Comparison of ENCODE assay signal across 1 fruit fly cellular context in the genomic region with DNA sequence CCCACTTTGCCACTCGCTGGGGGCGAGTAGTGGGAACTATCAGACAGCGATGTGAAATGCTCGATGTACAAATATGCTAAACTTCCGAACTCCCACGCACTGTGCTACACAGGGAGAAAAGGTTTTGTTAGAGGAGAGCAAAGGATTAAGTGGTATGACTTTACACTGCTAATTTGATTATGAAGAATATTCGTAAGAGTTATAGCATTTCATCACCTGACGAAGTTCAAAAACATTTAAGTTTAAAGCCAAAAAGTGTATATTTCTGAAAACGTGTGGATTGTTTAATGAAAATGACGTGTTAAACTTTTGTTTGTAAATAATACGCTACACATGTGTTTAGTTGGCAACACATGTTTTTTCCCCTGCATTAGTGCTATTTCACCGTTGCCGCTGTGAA.
TF ChIP-seq lines count a peak whose summit lies in the region.

No protein-coding gene starts in this region.

TF ChIP-seq in whole organism, embryonic, 481 proteins besides CTCF, POLR2A, EP300 and RAD21 (continued from another document and continues in another):
- TF ChIP-seq CG10565 (GFP tag; optimal IDR thresholded peaks at IDR 0.05; lab: Kevin White, UChicago) = no peak
- no peak for TF ChIP-seq CG8478 (optimal IDR thresholded peaks at IDR 0.05; lab: Kevin White, UChicago)
- peak; percentile 13 for TF ChIP-seq CG13424 (tag; optimal IDR thresholded peaks at IDR 0.05; lab: Kevin White, UChicago)
- TF ChIP-seq onecut (GFP tag; IDR thresholded peaks at IDR 0.05; lab: Robert Waterston, UW) = no peak
- TF ChIP-seq emc (GFP tag; optimal IDR thresholded peaks at IDR 0.05; lab: Kevin White, UChicago) = no peak
- TF ChIP-seq Fer3 (tag; optimal IDR thresholded peaks at IDR 0.05; lab: Kevin White, UChicago) = no peak
- TF ChIP-seq ewg (GFP tag; optimal IDR thresholded peaks at IDR 0.05; lab: Kevin White, UChicago) = no peak
- TF ChIP-seq mirr (GFP tag; optimal IDR thresholded peaks at IDR 0.05; lab: Kevin White, UChicago) = no peak
- no peak for TF ChIP-seq CG4820 (GFP tag; optimal IDR thresholded peaks at IDR 0.05; lab: Kevin White, UChicago)
- TF ChIP-seq CG14441 (GFP tag; IDR thresholded peaks at IDR 0.05; lab: Robert Waterston, UW) = no peak
- no peak for TF ChIP-seq D (optimal IDR thresholded peaks at IDR 0.05; lab: Kevin White, UChicago)
- TF ChIP-seq D (GFP tag; optimal IDR thresholded peaks at IDR 0.05; lab: Kevin White, UChicago) = no peak
- no peak for TF ChIP-seq CG7786 (GFP tag; optimal IDR thresholded peaks at IDR 0.05; lab: Kevin White, UChicago)
- TF ChIP-seq ken (GFP tag; IDR thresholded peaks at IDR 0.05; lab: Robert Waterston, UW) = no peak
- no peak for TF ChIP-seq CG8765 (GFP tag; IDR thresholded peaks at IDR 0.05; lab: Robert Waterston, UW)
- TF ChIP-seq CG9932 (GFP tag; IDR thresholded peaks at IDR 0.05; lab: Robert Waterston, UW) = no peak
- TF ChIP-seq HLH3B (GFP tag; IDR thresholded peaks at IDR 0.05; lab: Robert Waterston, UW) = no peak
- no peak for TF ChIP-seq B-H1 (GFP tag; IDR thresholded peaks at IDR 0.05; lab: Robert Waterston, UW)
- no peak for TF ChIP-seq p53 (GFP tag; optimal IDR thresholded peaks at IDR 0.05; lab: Kevin White, UChicago)
- peak; percentile 77 for TF ChIP-seq Med (GFP tag; lab: Kevin White, UChicago)
- no peak for TF ChIP-seq trem (tag; optimal IDR thresholded peaks at IDR 0.05; lab: Kevin White, UChicago)
- no peak for TF ChIP-seq CG10654 (GFP tag; optimal IDR thresholded peaks at IDR 0.05; lab: Kevin White, UChicago)
- TF ChIP-seq insv (GFP tag; optimal IDR thresholded peaks at IDR 0.05; lab: Kevin White, UChicago) = no peak
- no peak for TF ChIP-seq fd96Cb (tag; optimal IDR thresholded peaks at IDR 0.05; lab: Kevin White, UChicago)
- TF ChIP-seq salm (tag; optimal IDR thresholded peaks at IDR 0.05; lab: Kevin White, UChicago) = no peak
- TF ChIP-seq CG12104 (GFP tag; optimal IDR thresholded peaks at IDR 0.05; lab: Kevin White, UChicago) = no peak
- no peak for TF ChIP-seq Lpt (GFP tag; optimal IDR thresholded peaks at IDR 0.05; lab: Kevin White, UChicago)
- TF ChIP-seq Scr (GFP tag; IDR thresholded peaks at IDR 0.05; lab: Robert Waterston, UW; ENCODE audit: partially characterized antibody) = no peak
- peak; percentile 13 for TF ChIP-seq Hmr (GFP tag; optimal IDR thresholded peaks at IDR 0.05; lab: Kevin White, UChicago)
- TF ChIP-seq HmgD (GFP tag; optimal IDR thresholded peaks at IDR 0.05; lab: Kevin White, UChicago) = no peak
- TF ChIP-seq tll (GFP tag; optimal IDR thresholded peaks at IDR 0.05; lab: Kevin White, UChicago) = no peak
- TF ChIP-seq CG10321 (GFP tag; IDR thresholded peaks at IDR 0.05; lab: Robert Waterston, UW) = no peak
- peak; percentile 15 for TF ChIP-seq CoRest (tag; optimal IDR thresholded peaks at IDR 0.05; lab: Kevin White, UChicago)
- TF ChIP-seq Antp (GFP tag; optimal IDR thresholded peaks at IDR 0.05; lab: Kevin White, UChicago) = no peak
- no peak for TF ChIP-seq trh (GFP tag; optimal IDR thresholded peaks at IDR 0.05; lab: Kevin White, UChicago)
- no peak for TF ChIP-seq pho (GFP tag; optimal IDR thresholded peaks at IDR 0.05; lab: Kevin White, UChicago)
- TF ChIP-seq CG12659 (GFP tag; optimal IDR thresholded peaks at IDR 0.05; lab: Kevin White, UChicago) = no peak
- TF ChIP-seq CG2202 (tag; optimal IDR thresholded peaks at IDR 0.05; lab: Kevin White, UChicago) = no peak
- no peak for TF ChIP-seq CG16815 (GFP tag; optimal IDR thresholded peaks at IDR 0.05; lab: Kevin White, UChicago)
- no peak for TF ChIP-seq maf-S (GFP tag; optimal IDR thresholded peaks at IDR 0.05; lab: Kevin White, UChicago)
- TF ChIP-seq disco-r (GFP tag; optimal IDR thresholded peaks at IDR 0.05; lab: Kevin White, UChicago) = no peak
- no peak for TF ChIP-seq CG17829 (tag; optimal IDR thresholded peaks at IDR 0.05; lab: Kevin White, UChicago)
- TF ChIP-seq tx (GFP tag; optimal IDR thresholded peaks at IDR 0.05; lab: Kevin White, UChicago) = no peak
- TF ChIP-seq cwo (GFP tag; optimal IDR thresholded peaks at IDR 0.05; lab: Kevin White, UChicago) = peak; percentile 15
- no peak for TF ChIP-seq nerfin-1 (tag; optimal IDR thresholded peaks at IDR 0.05; lab: Kevin White, UChicago)
- no peak for TF ChIP-seq wor (GFP tag; IDR thresholded peaks at IDR 0.05; lab: Robert Waterston, UW)
- TF ChIP-seq HLH54F (GFP tag; optimal IDR thresholded peaks at IDR 0.05; lab: Kevin White, UChicago) = no peak
- no peak for TF ChIP-seq CG3838 (GFP tag; optimal IDR thresholded peaks at IDR 0.05; lab: Kevin White, UChicago)
- TF ChIP-seq CG6683 (GFP tag; optimal IDR thresholded peaks at IDR 0.05; lab: Kevin White, UChicago) = no peak
- no peak for TF ChIP-seq exex (tag; optimal IDR thresholded peaks at IDR 0.05; lab: Kevin White, UChicago)
- no peak for TF ChIP-seq zf30C (GFP tag; optimal IDR thresholded peaks at IDR 0.05; lab: Kevin White, UChicago)
- TF ChIP-seq HLH4C (GFP tag; IDR thresholded peaks at IDR 0.05; lab: Robert Waterston, UW; ENCODE audit: partially characterized antibody) = no peak
- no peak for TF ChIP-seq CG7357 (GFP tag; IDR thresholded peaks at IDR 0.05; lab: Robert Waterston, UW)
- no peak for TF ChIP-seq CG4282 (GFP tag; optimal IDR thresholded peaks at IDR 0.05; lab: Kevin White, UChicago)
- TF ChIP-seq Tbp (GFP tag; optimal IDR thresholded peaks at IDR 0.05; lab: Kevin White, UChicago) = no peak
- TF ChIP-seq kni (GFP tag; optimal IDR thresholded peaks at IDR 0.05; lab: Kevin White, UChicago) = no peak
- no peak for TF ChIP-seq Dip2 (GFP tag; IDR thresholded peaks at IDR 0.05; lab: Robert Waterston, UW)
- TF ChIP-seq Meics (GFP tag; optimal IDR thresholded peaks at IDR 0.05; lab: Kevin White, UChicago) = peak; percentile 20
- TF ChIP-seq lab (GFP tag; optimal IDR thresholded peaks at IDR 0.05; lab: Kevin White, UChicago) = peak; percentile 39
- TF ChIP-seq bigmax (GFP tag; optimal IDR thresholded peaks at IDR 0.05; lab: Kevin White, UChicago) = no peak
- no peak for TF ChIP-seq CG15696 (tag; optimal IDR thresholded peaks at IDR 0.05; lab: Kevin White, UChicago)
- TF ChIP-seq pros (GFP tag; optimal IDR thresholded peaks at IDR 0.05; lab: Kevin White, UChicago) = no peak
- TF ChIP-seq Usf (GFP tag; optimal IDR thresholded peaks at IDR 0.05; lab: Kevin White, UChicago) = no peak
- no peak for TF ChIP-seq Mad (GFP tag; optimal IDR thresholded peaks at IDR 0.05; lab: Kevin White, UChicago)
- TF ChIP-seq ase (GFP tag; IDR thresholded peaks at IDR 0.05; lab: Robert Waterston, UW) = no peak
- TF ChIP-seq Trl (optimal IDR thresholded peaks at IDR 0.05; lab: Kevin White, UChicago) = no peak
- TF ChIP-seq Trl (GFP tag; optimal IDR thresholded peaks at IDR 0.05; lab: Kevin White, UChicago) = no peak
- TF ChIP-seq CG11696 (GFP tag; IDR thresholded peaks at IDR 0.05; lab: Robert Waterston, UW) = no peak
- no peak for TF ChIP-seq wdn (GFP tag; IDR thresholded peaks at IDR 0.05; lab: Robert Waterston, UW)
- no peak for TF ChIP-seq CHES-1-like (GFP tag; optimal IDR thresholded peaks at IDR 0.05; lab: Kevin White, UChicago)
- no peak for TF ChIP-seq CkIIα-i1 (GFP tag; IDR thresholded peaks at IDR 0.05; lab: Robert Waterston, UW)
- no peak for TF ChIP-seq CG13894 (tag; optimal IDR thresholded peaks at IDR 0.05; lab: Kevin White, UChicago)
- TF ChIP-seq Asciz (GFP tag; optimal IDR thresholded peaks at IDR 0.05; lab: Kevin White, UChicago) = no peak
- TF ChIP-seq ttk (GFP tag; IDR thresholded peaks at IDR 0.05; lab: Robert Waterston, UW) = no peak
- TF ChIP-seq CG17328 (GFP tag; IDR thresholded peaks at IDR 0.05; lab: Robert Waterston, UW) = no peak
- TF ChIP-seq CG5180 (GFP tag; optimal IDR thresholded peaks at IDR 0.05; lab: Kevin White, UChicago) = no peak
- TF ChIP-seq hkb (optimal IDR thresholded peaks at IDR 0.05; lab: Kevin White, UChicago) = no peak
- TF ChIP-seq hkb (GFP tag; IDR thresholded peaks at IDR 0.05; lab: Robert Waterston, UW) = no peak
- TF ChIP-seq CG7987 (GFP tag; optimal IDR thresholded peaks at IDR 0.05; lab: Kevin White, UChicago) = no peak
- no peak for TF ChIP-seq CG8388 (GFP tag; optimal IDR thresholded peaks at IDR 0.05; lab: Kevin White, UChicago)
- peak; percentile 43 for TF ChIP-seq CG2120 (GFP tag; optimal IDR thresholded peaks at IDR 0.05; lab: Kevin White, UChicago)
- no peak for TF ChIP-seq Atf3 (GFP tag; optimal IDR thresholded peaks at IDR 0.05; lab: Kevin White, UChicago)
- no peak for TF ChIP-seq luna (GFP tag; optimal IDR thresholded peaks at IDR 0.05; lab: Kevin White, UChicago)
- no peak for TF ChIP-seq CG17186 (GFP tag; optimal IDR thresholded peaks at IDR 0.05; lab: Kevin White, UChicago)
- no peak for TF ChIP-seq ac (GFP tag; optimal IDR thresholded peaks at IDR 0.05; lab: Kevin White, UChicago)
- TF ChIP-seq Dfd (GFP tag; optimal IDR thresholded peaks at IDR 0.05; lab: Kevin White, UChicago) = no peak
- TF ChIP-seq NfI (GFP tag; optimal IDR thresholded peaks at IDR 0.05; lab: Kevin White, UChicago) = peak; percentile 12
- TF ChIP-seq Abd-B (GFP tag; optimal IDR thresholded peaks at IDR 0.05; lab: Kevin White, UChicago) = no peak
- no peak for TF ChIP-seq CG17802 (tag; optimal IDR thresholded peaks at IDR 0.05; lab: Kevin White, UChicago)
- no peak for TF ChIP-seq dimm (GFP tag; IDR thresholded peaks at IDR 0.05; lab: Robert Waterston, UW)
- TF ChIP-seq gcm (GFP tag; optimal IDR thresholded peaks at IDR 0.05; lab: Kevin White, UChicago) = no peak
- no peak for TF ChIP-seq grn (GFP tag; optimal IDR thresholded peaks at IDR 0.05; lab: Kevin White, UChicago)
- no peak for TF ChIP-seq Hr78 (GFP tag; optimal IDR thresholded peaks at IDR 0.05; lab: Kevin White, UChicago)
- TF ChIP-seq CrebB (tag; optimal IDR thresholded peaks at IDR 0.05; lab: Kevin White, UChicago) = no peak
- no peak for TF ChIP-seq Sox100B (GFP tag; optimal IDR thresholded peaks at IDR 0.05; lab: Kevin White, UChicago)
- no peak for TF ChIP-seq gcm2 (GFP tag; optimal IDR thresholded peaks at IDR 0.05; lab: Kevin White, UChicago)
- TF ChIP-seq C15 (GFP tag; IDR thresholded peaks at IDR 0.05; lab: Robert Waterston, UW) = no peak
- no peak for TF ChIP-seq slp2 (GFP tag; optimal IDR thresholded peaks at IDR 0.05; lab: Kevin White, UChicago)
- no peak for TF ChIP-seq Neu2 (GFP tag; optimal IDR thresholded peaks at IDR 0.05; lab: Kevin White, UChicago; ENCODE audit: borderline replicate concordance)
- no peak for TF ChIP-seq hth (optimal IDR thresholded peaks at IDR 0.05; lab: Kevin White, UChicago)
- no peak for TF ChIP-seq CG14965 (GFP tag; optimal IDR thresholded peaks at IDR 0.05; lab: Kevin White, UChicago; ENCODE audit: borderline replicate concordance)
- 0 out of 2 replicates have a peak, but pooled peaks have one; percentile 6 for TF ChIP-seq esg (GFP tag; conservative IDR thresholded peaks at IDR 0.05; lab: Robert Waterston, UW)
- TF ChIP-seq CG1792 (GFP tag; optimal IDR thresholded peaks at IDR 0.05; lab: Kevin White, UChicago) = no peak
- no peak for TF ChIP-seq psq (GFP tag; optimal IDR thresholded peaks at IDR 0.05; lab: Kevin White, UChicago)
- TF ChIP-seq gro (GFP tag; optimal IDR thresholded peaks at IDR 0.05; lab: Kevin White, UChicago) = no peak
- TF ChIP-seq Drgx (GFP tag; IDR thresholded peaks at IDR 0.05; lab: Robert Waterston, UW) = no peak
- TF ChIP-seq CG4328 (GFP tag; optimal IDR thresholded peaks at IDR 0.05; lab: Kevin White, UChicago) = no peak
- no peak for TF ChIP-seq jing (GFP tag; optimal IDR thresholded peaks at IDR 0.05; lab: Kevin White, UChicago)
- TF ChIP-seq hb (GFP tag; IDR thresholded peaks at IDR 0.05; lab: Robert Waterston, UW; ENCODE audit: partially characterized antibody) = no peak
- no peak for TF ChIP-seq Dek (tag; optimal IDR thresholded peaks at IDR 0.05; lab: Kevin White, UChicago)
- no peak for TF ChIP-seq tna (GFP tag; IDR thresholded peaks at IDR 0.05; lab: Robert Waterston, UW; ENCODE audit: partially characterized antibody)
- no peak for TF ChIP-seq CG32767 (GFP tag; IDR thresholded peaks at IDR 0.05; lab: Robert Waterston, UW)
- TF ChIP-seq pan (optimal IDR thresholded peaks at IDR 0.05; lab: Kevin White, UChicago) = no peak
- peak in 1 of 2 experiments; percentile 9 for TF ChIP-seq pan (GFP tag; optimal IDR thresholded peaks at IDR 0.05 in 1 of 2, IDR thresholded peaks at IDR 0.05 in 1 of 2)
- peak; percentile 43 for TF ChIP-seq CG15269 (tag; optimal IDR thresholded peaks at IDR 0.05; lab: Kevin White, UChicago)
- no peak; the same call in 1 of the 2 replicates for TF ChIP-seq ara (GFP tag; IDR thresholded peaks at IDR 0.05; lab: Robert Waterston, UW)
- no peak for TF ChIP-seq scrt (GFP tag; optimal IDR thresholded peaks at IDR 0.05; lab: Kevin White, UChicago)
- no peak for TF ChIP-seq Dip3 (GFP tag; optimal IDR thresholded peaks at IDR 0.05; lab: Kevin White, UChicago)
- TF ChIP-seq Sox102F (GFP tag; optimal IDR thresholded peaks at IDR 0.05; lab: Kevin White, UChicago) = peak; percentile 23
- no peak for TF ChIP-seq sima (GFP tag; optimal IDR thresholded peaks at IDR 0.05; lab: Kevin White, UChicago)
- TF ChIP-seq stc (GFP tag; IDR thresholded peaks at IDR 0.05; lab: Robert Waterston, UW) = no peak
- no peak for TF ChIP-seq CG7372 (GFP tag; IDR thresholded peaks at IDR 0.05; lab: Robert Waterston, UW)
- TF ChIP-seq org-1 (GFP tag; optimal IDR thresholded peaks at IDR 0.05; lab: Kevin White, UChicago) = peak; percentile 10
- TF ChIP-seq Poxn (GFP tag; IDR thresholded peaks at IDR 0.05; lab: Robert Waterston, UW) = no peak
- no peak for TF ChIP-seq dmrt11E (tag; optimal IDR thresholded peaks at IDR 0.05; lab: Kevin White, UChicago)
- TF ChIP-seq CG12071 (GFP tag; optimal IDR thresholded peaks at IDR 0.05; lab: Kevin White, UChicago) = peak; percentile 6
- TF ChIP-seq chif (GFP tag; optimal IDR thresholded peaks at IDR 0.05; lab: Kevin White, UChicago) = no peak
- no peak for TF ChIP-seq CG34376 (GFP tag; optimal IDR thresholded peaks at IDR 0.05; lab: Kevin White, UChicago)
- no peak for TF ChIP-seq Hsf (GFP tag; optimal IDR thresholded peaks at IDR 0.05; lab: Kevin White, UChicago)
- no peak for TF ChIP-seq Nf-YC (tag; optimal IDR thresholded peaks at IDR 0.05; lab: Kevin White, UChicago)
- TF ChIP-seq Aef1 (GFP tag; IDR thresholded peaks at IDR 0.05; lab: Robert Waterston, UW) = no peak
- TF ChIP-seq pum (GFP tag; optimal IDR thresholded peaks at IDR 0.05; lab: Kevin White, UChicago) = no peak
- no peak for TF ChIP-seq gce (GFP tag; IDR thresholded peaks at IDR 0.05; lab: Robert Waterston, UW)
- no peak for TF ChIP-seq Kr (GFP tag; optimal IDR thresholded peaks at IDR 0.05; lab: Kevin White, UChicago)
- no peak for TF ChIP-seq chm (GFP tag; IDR thresholded peaks at IDR 0.05; lab: Robert Waterston, UW)
- no peak for TF ChIP-seq CG4360 (GFP tag; IDR thresholded peaks at IDR 0.05; lab: Robert Waterston, UW)
